Worm (Caenorhabditis elegans) whole organism, L4/young adult: ENCODE data around the gene scl-18.
A peak's percentile ranks its signal among the peaks of the same experiment; 100 is the strongest.

ENCODE experiments used
- W03F9.2 ChIP-seq: fragments of 150-350 bp; optimal IDR thresholded peaks from 2 replicates; lab custom pipeline; 2014; ENCODE audit warnings: missing biosample characterization, missing genetic modification characterization
- dao-5 ChIP-seq: sonication (generic microtip); optimal IDR thresholded peaks from 2 replicates; lab custom pipeline; 2016; ENCODE audit warnings: missing genotype, missing genetic modification characterization, moderate library complexity, missing compliant biosample characterization
- him-1 ChIP-seq: sonication (generic microtip); optimal IDR thresholded peaks from 2 replicates; lab custom pipeline; 2016; ENCODE audit warnings: missing genotype, missing genetic modification reagents, missing genetic modification characterization, missing compliant biosample characterization

The scl-18 gene

DNA sequence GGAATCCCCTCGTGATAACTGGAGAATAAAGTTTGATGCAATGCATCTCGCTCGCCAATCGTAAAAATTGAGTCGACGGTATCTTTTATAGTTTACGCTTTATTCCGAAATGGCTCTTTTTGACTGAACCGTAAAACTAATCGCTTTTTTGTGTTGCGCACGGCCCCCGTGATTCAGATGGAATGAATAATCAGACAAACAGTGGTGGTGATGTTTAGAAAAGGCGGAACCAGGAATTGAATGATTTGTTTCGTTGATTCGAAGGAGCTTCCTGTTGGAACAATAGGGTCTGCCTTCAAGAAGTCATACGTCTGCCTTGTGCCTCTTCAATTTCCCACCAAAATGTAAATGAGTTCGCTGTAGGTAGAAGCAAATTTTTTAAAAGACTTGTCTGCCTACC, at the start of gene scl-18:
scl-18 (minus strand) TSS at position 101 of the 400 bp plus-strand sequence.
- TF ChIP-seq him-1 (tag; lab: Kevin White, UChicago) (no peak), W03F9.2 (no peak), dao-5 (tag; lab: Kevin White, UChicago) (no peak)

DNA sequence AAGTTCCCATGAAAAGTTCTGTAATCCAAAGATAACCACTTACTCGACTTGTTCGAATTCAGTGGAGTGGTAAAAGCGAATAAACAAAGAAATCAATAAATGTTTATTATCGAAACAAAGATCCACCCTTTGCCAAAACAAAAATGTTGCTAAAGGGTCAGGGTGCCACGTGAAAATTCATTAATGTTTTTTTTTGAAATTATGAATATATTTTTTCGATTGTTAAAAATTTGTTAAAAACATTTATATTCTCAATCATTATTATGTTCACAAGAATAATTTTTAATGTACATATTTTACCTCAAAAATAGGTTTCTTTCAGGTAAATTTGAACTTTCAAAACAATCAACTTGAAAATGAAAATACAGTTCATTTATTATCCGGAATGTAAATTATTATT, 48.8 kb upstream of the scl-18 start, which contains the start of gene H01G02.4:
H01G02.4 (minus strand) TSS at position 101 of the 400 bp plus-strand sequence.
- TF ChIP-seq dao-5 (tag; lab: Kevin White, UChicago) (no peak), him-1 (tag; lab: Kevin White, UChicago) (no peak), W03F9.2 (no peak)

DNA sequence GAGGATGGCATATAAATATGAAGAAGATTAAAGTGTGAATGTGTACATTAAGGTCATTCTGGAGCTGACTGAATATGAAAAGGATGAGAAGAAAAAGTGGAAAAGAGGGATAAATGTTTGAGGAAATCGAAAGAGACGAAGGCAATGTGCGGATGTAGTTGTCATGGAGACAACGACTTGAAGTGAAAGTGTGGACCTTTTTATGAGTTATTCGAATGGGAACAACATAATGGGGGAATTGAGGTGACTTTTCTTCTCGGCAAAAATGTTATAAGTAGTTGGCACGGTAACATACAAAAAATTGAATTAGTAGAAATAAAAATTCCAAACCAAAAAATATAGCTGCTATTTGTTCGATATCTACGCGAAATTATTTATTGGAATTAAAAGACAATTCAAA, 46.9 kb upstream of the scl-18 start, which contains the start of gene dyf-18:
dyf-18 (minus strand) TSS at position 101 of the 400 bp plus-strand sequence.
- TF ChIP-seq W03F9.2: no peak
- TF ChIP-seq dao-5 (tag; lab: Kevin White, UChicago): no peak

DNA sequence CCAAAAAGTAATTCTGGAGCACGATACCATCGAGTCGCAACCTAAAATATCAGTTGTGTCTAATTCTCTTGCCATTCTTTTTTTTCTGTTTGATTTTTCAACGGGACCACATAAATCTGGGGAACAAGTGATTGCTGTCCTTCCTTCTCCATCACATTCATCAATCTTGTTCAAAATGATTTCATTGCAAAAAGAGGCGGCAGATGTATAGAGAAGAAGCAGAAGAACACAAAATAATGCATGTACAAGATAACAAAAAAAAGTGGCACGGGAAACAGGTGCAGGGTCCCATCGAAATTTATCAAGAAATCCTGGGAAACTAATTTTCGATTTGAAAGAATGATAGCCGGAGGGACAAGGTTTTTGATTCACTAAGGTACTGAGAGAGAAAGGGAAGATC, 45.0 kb upstream of the scl-18 start:
- TF ChIP-seq W03F9.2 (no peak), him-1 (tag; lab: Kevin White, UChicago) (no peak), dao-5 (tag; lab: Kevin White, UChicago) (no peak)

DNA sequence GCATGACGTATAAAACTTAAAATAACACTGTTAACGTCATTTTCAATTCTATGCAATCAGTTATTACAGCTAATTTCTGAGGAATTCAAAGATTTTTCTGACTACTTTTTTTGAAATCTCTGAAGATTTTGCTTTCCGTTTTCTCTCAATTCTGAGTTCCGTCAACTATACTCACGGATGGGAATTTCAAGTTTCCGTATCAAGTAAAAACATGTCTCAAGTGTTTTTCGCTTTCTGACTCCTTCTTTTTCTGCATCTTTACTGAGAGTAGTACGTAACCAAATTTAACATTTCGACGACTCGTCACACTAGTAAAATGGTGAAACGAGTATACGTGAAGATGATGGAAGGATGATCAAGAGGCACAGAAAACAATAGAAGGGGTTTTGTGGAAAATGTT, 42.6 kb upstream of the scl-18 start:
- TF ChIP-seq W03F9.2 (no peak), him-1 (tag; lab: Kevin White, UChicago) (no peak), dao-5 (tag; lab: Kevin White, UChicago) (no peak)

DNA sequence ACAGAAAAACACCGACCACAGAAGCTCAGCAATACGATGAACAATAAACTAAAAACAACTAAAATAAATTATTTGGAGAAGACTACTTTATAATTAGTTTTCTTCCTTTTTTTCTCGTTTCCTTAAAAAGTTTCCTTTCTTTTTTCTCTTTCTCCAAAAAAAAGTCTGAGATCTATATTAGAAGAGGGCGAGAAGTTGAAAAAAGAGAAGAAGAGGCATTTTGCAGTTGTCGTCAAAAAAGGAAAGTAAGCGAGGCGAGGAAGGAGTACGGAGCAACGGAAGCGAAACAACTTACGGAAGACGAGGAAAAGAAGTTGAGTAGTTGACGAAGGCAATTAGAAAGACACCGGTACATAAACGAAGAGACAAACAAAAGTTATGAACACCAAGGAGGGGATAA, 41.7 kb upstream of the scl-18 start:
- TF ChIP-seq dao-5 (tag; lab: Kevin White, UChicago): no peak
- TF ChIP-seq W03F9.2: no peak
- no peak for TF ChIP-seq him-1 (tag; lab: Kevin White, UChicago)

DNA sequence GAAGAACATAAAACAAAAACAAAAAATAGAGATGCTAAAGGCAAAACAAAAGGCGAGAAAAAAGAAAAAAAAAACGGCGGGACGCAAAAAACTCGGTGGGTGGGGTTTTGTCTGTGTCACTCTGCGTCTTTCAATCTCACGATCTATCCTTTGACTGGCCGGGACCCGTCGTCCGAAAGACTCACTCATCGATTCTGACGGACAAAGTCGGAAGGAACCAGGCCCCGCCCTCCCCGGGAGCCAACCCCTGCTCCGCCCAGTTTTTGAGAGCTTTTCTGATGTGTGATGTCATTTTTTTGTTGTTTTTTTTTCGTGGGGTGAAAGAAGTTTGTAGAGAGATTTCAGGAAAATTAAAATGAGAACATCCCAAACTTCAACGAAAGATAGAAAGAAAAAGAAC, 38.9 kb upstream of the scl-18 start:
- peak; percentile 46 for TF ChIP-seq him-1 (tag; lab: Kevin White, UChicago)
- no peak for TF ChIP-seq W03F9.2

DNA sequence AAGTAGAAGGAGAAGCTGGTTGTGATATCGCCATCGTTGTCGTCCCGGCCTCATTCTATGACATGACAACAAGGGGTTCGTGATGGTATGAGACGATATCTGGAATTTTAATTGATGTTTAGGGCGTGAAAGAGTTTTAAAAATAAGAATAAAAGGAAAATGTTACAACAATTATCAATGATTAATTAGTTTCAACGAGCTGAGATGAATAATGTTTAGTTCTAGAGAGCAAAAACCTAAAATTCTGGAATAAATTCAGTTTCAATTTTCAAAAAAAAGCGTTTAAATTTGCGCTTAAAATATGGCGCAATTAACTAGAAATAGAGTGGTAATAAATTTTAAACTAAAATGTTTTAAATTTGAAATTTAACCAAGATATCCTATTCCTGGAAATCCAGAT, 38.3 kb upstream of the scl-18 start, which contains the start of gene H01G02.3:
H01G02.3 (minus strand) TSS at position 101 of the 400 bp plus-strand sequence.
- TF ChIP-seq him-1 (tag; lab: Kevin White, UChicago) (no peak), W03F9.2 (no peak), dao-5 (tag; lab: Kevin White, UChicago) (no peak)

DNA sequence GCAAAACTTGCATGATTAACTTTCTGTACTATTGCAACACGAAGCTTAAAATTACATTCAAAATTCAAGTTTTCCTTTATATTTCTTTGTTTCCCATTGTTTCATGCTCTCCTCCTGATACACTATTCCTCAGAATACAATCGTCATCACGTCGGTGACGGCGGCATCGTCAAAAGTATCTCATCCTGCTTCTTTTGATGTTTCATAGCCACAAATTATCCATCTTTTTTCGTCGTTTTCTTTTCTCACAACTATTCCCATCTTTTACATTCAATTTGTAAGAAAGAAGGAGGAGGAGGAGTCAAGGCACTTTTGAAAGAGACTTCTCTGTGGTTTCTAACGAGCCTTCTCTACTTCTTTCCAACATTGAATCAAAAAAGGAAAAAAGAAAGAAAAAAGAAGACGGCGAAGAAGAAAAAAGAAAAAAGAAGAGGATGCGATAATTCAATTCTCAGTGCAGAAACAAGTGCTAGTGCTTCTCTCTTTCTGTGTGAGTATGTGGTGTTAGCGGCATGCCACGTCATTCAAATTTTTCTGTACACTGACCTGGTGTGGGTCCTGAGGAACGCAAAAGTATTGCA, 34.2 kb upstream of the scl-18 start:
- no peak for TF ChIP-seq him-1 (tag; lab: Kevin White, UChicago)
- no peak for TF ChIP-seq W03F9.2
- TF ChIP-seq dao-5 (tag; lab: Kevin White, UChicago): no peak

DNA sequence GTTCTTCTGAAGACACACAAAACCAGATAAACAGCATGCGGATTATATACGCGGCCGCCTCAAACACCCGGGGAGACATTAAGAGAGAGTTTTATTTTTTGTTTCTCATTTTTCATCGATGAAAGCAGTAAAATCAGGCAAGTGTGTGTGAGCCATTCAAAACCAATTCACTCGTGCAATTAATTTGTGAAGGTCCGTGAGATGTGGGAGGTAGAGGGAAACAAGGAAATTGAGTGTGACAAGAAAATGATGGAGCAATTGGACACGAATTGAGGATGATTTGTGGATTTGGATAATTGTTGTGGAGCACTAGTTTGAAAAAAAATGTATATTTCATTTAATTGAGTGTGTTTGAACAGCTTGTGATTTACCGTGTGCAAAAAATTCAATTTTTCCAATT, 33.6 kb upstream of the scl-18 start:
- TF ChIP-seq W03F9.2 (no peak), dao-5 (tag; lab: Kevin White, UChicago) (no peak), him-1 (tag; lab: Kevin White, UChicago) (no peak)

DNA sequence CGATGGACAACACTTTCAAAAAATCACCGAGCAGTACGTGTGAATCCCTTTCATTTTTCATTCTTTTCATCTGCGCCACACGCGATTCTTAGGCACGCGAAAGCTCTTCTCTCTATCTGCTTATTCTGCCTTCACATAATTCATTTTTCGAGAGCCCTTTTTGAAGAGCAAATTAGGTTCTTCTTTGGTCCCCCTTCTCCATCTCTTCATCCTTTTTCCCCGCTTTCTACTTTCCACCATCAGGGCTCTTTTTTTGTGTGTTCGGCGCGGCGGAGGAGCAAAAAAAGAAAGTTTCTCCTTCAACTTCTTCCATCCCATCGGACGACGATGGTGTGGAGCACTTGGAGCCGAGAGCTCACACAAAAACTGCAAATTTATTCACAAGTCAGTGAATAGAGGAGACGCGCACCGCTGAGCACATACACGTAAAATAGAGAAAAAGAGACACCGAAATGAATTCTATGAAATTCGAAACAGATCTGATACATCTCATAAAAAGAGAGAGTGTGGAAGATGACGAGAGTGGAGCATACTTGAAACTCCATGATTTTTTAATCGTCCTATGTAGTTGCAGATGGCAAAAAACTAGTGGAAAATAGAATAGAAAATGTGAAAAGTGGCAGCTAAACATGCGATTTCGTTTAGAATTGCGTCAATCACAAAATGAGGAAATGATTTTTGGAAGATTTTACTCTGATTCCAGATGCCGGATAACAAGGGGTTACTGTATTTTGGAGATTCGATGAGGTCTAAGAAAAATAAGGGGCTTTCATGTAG, 31.0 kb upstream of the scl-18 start:
- no peak for TF ChIP-seq W03F9.2
- TF ChIP-seq him-1 (tag; lab: Kevin White, UChicago): peak; percentile 67

DNA sequence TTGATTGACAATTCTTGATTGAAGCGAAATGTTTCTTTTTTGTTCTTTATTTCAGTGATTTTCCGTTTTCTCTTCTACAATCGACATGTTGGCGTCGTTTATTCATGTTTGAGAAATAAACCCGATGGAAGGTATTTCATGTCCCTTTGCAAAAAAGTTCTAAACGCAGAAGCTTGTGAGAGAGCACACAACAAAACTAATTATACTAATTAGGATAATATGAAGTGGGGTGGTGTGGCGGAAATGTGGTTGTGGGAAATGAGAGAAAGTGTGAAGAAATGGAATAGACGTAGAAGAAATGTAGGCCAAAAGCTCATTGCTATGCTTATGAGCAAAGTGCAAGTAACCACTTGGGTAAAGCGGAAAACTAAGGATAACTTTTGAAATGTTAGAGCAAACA, 28.6 kb upstream of the scl-18 start:
- TF ChIP-seq dao-5 (tag; lab: Kevin White, UChicago): no peak
- no peak for TF ChIP-seq W03F9.2
- no peak for TF ChIP-seq him-1 (tag; lab: Kevin White, UChicago)

DNA sequence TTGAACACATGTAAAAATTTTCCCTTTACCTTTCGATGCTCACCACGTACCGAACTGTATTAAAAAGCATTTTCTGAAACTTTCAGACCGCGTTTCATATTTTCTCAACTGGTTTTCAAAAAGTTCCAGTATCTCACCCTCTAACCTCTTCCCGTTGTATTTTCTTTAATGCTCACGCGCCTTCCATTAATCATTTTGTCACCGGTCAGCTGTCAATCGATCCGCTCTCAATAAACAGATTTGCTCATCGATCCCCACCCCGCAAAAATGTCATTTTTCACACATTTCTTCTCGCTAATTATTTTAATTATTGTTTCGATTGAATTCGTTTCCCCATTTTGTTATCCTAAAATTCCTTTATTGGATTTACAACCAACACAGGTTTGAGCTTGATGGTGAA, 24.8 kb upstream of the scl-18 start, which contains the start of gene lpr-2:
lpr-2 (plus strand) TSS at position 189 of the 400 bp plus-strand sequence.
- TF ChIP-seq dao-5 (tag; lab: Kevin White, UChicago): no peak

DNA sequence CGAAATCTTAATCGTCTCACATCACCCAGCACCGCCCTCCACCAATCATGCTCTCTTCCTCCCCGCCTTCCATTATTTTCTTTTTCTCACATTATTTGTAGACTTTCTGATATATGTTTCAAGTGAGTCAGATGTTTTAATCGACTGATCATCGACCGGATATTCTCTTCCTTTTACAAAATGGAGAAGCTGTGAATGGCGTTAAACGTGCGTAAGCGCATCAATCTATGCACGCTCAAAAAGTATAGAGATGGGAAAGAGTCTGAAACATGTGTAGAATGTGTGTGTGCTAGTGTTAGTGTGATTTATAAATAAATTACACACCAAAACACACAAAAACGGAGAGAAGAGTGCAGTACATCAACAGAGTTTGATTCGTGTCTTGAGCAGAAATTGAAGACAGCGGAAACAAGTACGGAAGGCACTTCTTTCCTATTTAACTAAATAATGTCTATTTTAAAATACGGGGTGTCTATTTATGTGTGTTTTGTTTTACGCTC, 22.8 kb upstream of the scl-18 start:
- TF ChIP-seq W03F9.2 (no peak), dao-5 (tag; lab: Kevin White, UChicago) (no peak), him-1 (tag; lab: Kevin White, UChicago) (no peak)
